Fruit fly (Drosophila melanogaster) whole organism, wandering third instar larva: ENCODE measurements around the gene Acp29AB.

ENCODE experiments used
- Abd-B ChIP-seq: fragments of >200 bp; optimal IDR thresholded peaks from 2 replicates; lab custom pipeline; 2017; ENCODE audit warnings: missing biosample characterization, missing genetic modification characterization
- CG9705 ChIP-seq: fragments of 200-800 bp; sonication (Bioruptor generic); optimal IDR thresholded peaks from 2 replicates; lab custom pipeline; 2018; ENCODE audit warnings: missing biosample characterization, mild to moderate bottlenecking, missing genetic modification characterization
- CrebA ChIP-seq: fragments of 200-800 bp; sonication (Bioruptor generic); optimal IDR thresholded peaks from 2 replicates; lab custom pipeline; 2016; ENCODE audit warnings: missing biosample characterization, mild to moderate bottlenecking, missing genetic modification characterization, borderline replicate concordance
- Dfd ChIP-seq: fragments of >200 bp; optimal IDR thresholded peaks from 2 replicates; lab custom pipeline; 2017; ENCODE audit warnings: missing biosample characterization, missing genetic modification characterization
- Dif ChIP-seq: fragments of 200-275, 200-300 bp; sonication (Bioruptor generic); optimal IDR thresholded peaks from 2 replicates; lab custom pipeline; 2018; ENCODE audit warnings: missing biosample characterization, missing genetic modification characterization; ENCODE audit not compliant: partially characterized antibody
- GATAd ChIP-seq: sonication (Bioruptor generic); optimal IDR thresholded peaks from 2 replicates; lab custom pipeline; 2016; ENCODE audit warnings: missing biosample characterization, missing genetic modification characterization
- HLH106 ChIP-seq: fragments of 200-800 bp; optimal IDR thresholded peaks from 3 replicates; lab custom pipeline; 2019; ENCODE audit warnings: missing biosample characterization, mild to moderate bottlenecking, missing genetic modification characterization, moderate library complexity
- Hnf4 ChIP-seq: fragments of 200-800 bp; sonication (Bioruptor generic); optimal IDR thresholded peaks from 2 replicates; lab custom pipeline; 2016; ENCODE audit warnings: missing biosample characterization, mild to moderate bottlenecking, missing genetic modification characterization
- Hr78 ChIP-seq: fragments of >200 bp; optimal IDR thresholded peaks from 2 replicates; lab custom pipeline; 2017; ENCODE audit warnings: missing biosample characterization, missing genetic modification characterization
- Hr83 ChIP-seq: fragments of 200-300 bp; sonication (Bioruptor generic); optimal IDR thresholded peaks from 2 replicates; lab custom pipeline; 2016; ENCODE audit warnings: missing biosample characterization, mild to moderate bottlenecking, missing genetic modification characterization, moderate library complexity; ENCODE audit not compliant: poor library complexity, severe bottlenecking
- Jra ChIP-seq: sonication (Bioruptor generic); optimal IDR thresholded peaks from 2 replicates; lab custom pipeline; 2016; ENCODE audit warnings: missing biosample characterization, missing genetic modification characterization
- Mio ChIP-seq: sonication (Bioruptor generic); optimal IDR thresholded peaks from 2 replicates; lab custom pipeline; 2016; ENCODE audit warnings: missing biosample characterization, missing genetic modification characterization
- N ChIP-seq: fragments of >200 bp; optimal IDR thresholded peaks from 2 replicates; lab custom pipeline; 2018; ENCODE audit warnings: missing biosample characterization, missing external identifiers, missing genetic modification characterization
- OdsH ChIP-seq: fragments of 200-800 bp; sonication (Bioruptor generic); optimal IDR thresholded peaks from 2 replicates; lab custom pipeline; 2016; ENCODE audit warnings: missing biosample characterization, mild to moderate bottlenecking, missing genetic modification characterization
- Rel ChIP-seq, 2 experiments: fragments of 200-800 bp; sonication (Bioruptor generic) in 1 of 2; optimal IDR thresholded peaks; 2 replicates in 1 of 2; 3 replicates in 1 of 2; lab custom pipeline; 2016 to 2019; ENCODE audit warnings: mild to moderate bottlenecking in 2 of 2, missing biosample characterization in 2 of 2, missing genetic modification characterization in 2 of 2, moderate library complexity in 1 of 2
- Sp1 ChIP-seq: fragments of 200-800 bp; sonication (Bioruptor generic); optimal IDR thresholded peaks from 3 replicates; lab custom pipeline; 2019; ENCODE audit warnings: missing biosample characterization, mild to moderate bottlenecking, missing genetic modification characterization, moderate library complexity
- Vsx2 ChIP-seq: fragments of 200-300, 225-300 bp; sonication (Bioruptor generic); optimal IDR thresholded peaks from 2 replicates; lab custom pipeline; 2018; ENCODE audit warnings: missing biosample characterization, missing genetic modification characterization; ENCODE audit not compliant: partially characterized antibody
- br ChIP-seq: fragments of 200-800 bp; sonication (Bioruptor generic); optimal IDR thresholded peaks from 2 replicates; lab custom pipeline; 2016; ENCODE audit warnings: missing biosample characterization, missing genetic modification characterization
- brk ChIP-seq: fragments of 200-800 bp; sonication (Bioruptor generic); optimal IDR thresholded peaks from 2 replicates; lab custom pipeline; 2016; ENCODE audit warnings: missing biosample characterization, mild to moderate bottlenecking, missing genetic modification characterization
- dl ChIP-seq, 2 experiments: fragments of 175-275, 200-275 bp in 1 of 2; fragments of 200-275 bp in 1 of 2; sonication (Bioruptor generic); optimal IDR thresholded peaks; lab custom pipeline; 2018; ENCODE audit warnings: mild to moderate bottlenecking in 2 of 2, missing biosample characterization in 2 of 2, missing genetic modification characterization in 2 of 2, moderate library complexity in 2 of 2; ENCODE audit not compliant: partially characterized antibody in 2 of 2, insufficient read depth in 1 of 2
- dmrt93B ChIP-seq: fragments of 200-800 bp; sonication (Bioruptor generic); optimal IDR thresholded peaks from 2 replicates; lab custom pipeline; 2018; ENCODE audit warnings: missing biosample characterization, mild to moderate bottlenecking, missing genetic modification characterization
- dsf ChIP-seq: sonication (Bioruptor generic); optimal IDR thresholded peaks from 2 replicates; lab custom pipeline; 2016; ENCODE audit warnings: missing biosample characterization, missing genetic modification characterization, borderline replicate concordance
- ey ChIP-seq: fragments of 200-800 bp; sonication (Bioruptor generic); optimal IDR thresholded peaks from 2 replicates; lab custom pipeline; 2016; ENCODE audit warnings: missing biosample characterization, missing genetic modification characterization
- foxo ChIP-seq, 2 experiments: fragments of 200-800 bp; sonication (Bioruptor generic); optimal IDR thresholded peaks; 2 replicates in 1 of 2; 3 replicates in 1 of 2; lab custom pipeline; 2016 to 2017; ENCODE audit warnings: missing biosample characterization in 2 of 2, missing genetic modification characterization in 2 of 2
- fru ChIP-seq: fragments of 200-800 bp; sonication (Bioruptor generic); optimal IDR thresholded peaks from 3 replicates; lab custom pipeline; 2016; ENCODE audit warnings: missing biosample characterization, mild to moderate bottlenecking, missing genetic modification characterization
- h ChIP-seq: fragments of 200-800 bp; sonication (Bioruptor generic); optimal IDR thresholded peaks from 3 replicates; lab custom pipeline; 2016; ENCODE audit warnings: missing biosample characterization, mild to moderate bottlenecking, missing genetic modification characterization
- jim ChIP-seq: fragments of 175-275, 200-325 bp; sonication (Bioruptor generic); optimal IDR thresholded peaks from 2 replicates; lab custom pipeline; 2016; ENCODE audit warnings: missing biosample characterization, mild to moderate bottlenecking, missing genetic modification characterization
- lola ChIP-seq: fragments of >200 bp; optimal IDR thresholded peaks from 2 replicates; lab custom pipeline; 2017; ENCODE audit warnings: missing biosample characterization, missing genetic modification characterization
- pan ChIP-seq: fragments of >200 bp; optimal IDR thresholded peaks from 2 replicates; lab custom pipeline; 2017
- psq ChIP-seq: fragments of 200-800 bp; sonication (Bioruptor generic); optimal IDR thresholded peaks from 3 replicates; lab custom pipeline; 2017; ENCODE audit warnings: missing biosample characterization, mild to moderate bottlenecking, missing genetic modification characterization, moderate library complexity
- rgr ChIP-seq: fragments of 200-800 bp; sonication (Bioruptor generic); optimal IDR thresholded peaks from 3 replicates; lab custom pipeline; 2016; ENCODE audit warnings: missing biosample characterization, mild to moderate bottlenecking, missing genetic modification characterization
- sage ChIP-seq: fragments of 200-800 bp; sonication (Bioruptor generic); optimal IDR thresholded peaks from 2 replicates; lab custom pipeline; 2016; ENCODE audit warnings: missing biosample characterization, mild to moderate bottlenecking, missing genetic modification characterization
- tai ChIP-seq: sonication (Bioruptor generic); optimal IDR thresholded peaks from 2 replicates; lab custom pipeline; 2016; ENCODE audit warnings: missing biosample characterization, missing genetic modification characterization
- usp ChIP-seq: fragments of >200 bp; optimal IDR thresholded peaks from 2 replicates; lab custom pipeline; 2017; ENCODE audit warnings: missing biosample characterization, missing genetic modification characterization
- woc ChIP-seq: sonication (Bioruptor generic); optimal IDR thresholded peaks from 2 replicates; lab custom pipeline; 2016; ENCODE audit warnings: missing biosample characterization, mild to moderate bottlenecking, missing genetic modification characterization

Acp29AB gene

dm6 chr2L:8361204-8361952 is 31.6 kb downstream of the Acp29AB start:
- TF ChIP-seq fru (GFP tag; lab: Kevin White, UChicago), result peak; percentile 75
- TF ChIP-seq br (GFP tag; lab: Kevin White, UChicago), result peak; percentile 46
- TF ChIP-seq woc (GFP tag; lab: Kevin White, UChicago), result peak; percentile 35
- TF ChIP-seq usp (GFP tag; lab: Kevin White, UChicago), result no peak
- TF ChIP-seq jim (GFP tag; lab: Kevin White, UChicago), result no peak
- TF ChIP-seq rgr (GFP tag; lab: Kevin White, UChicago), result peak; percentile 17
- TF ChIP-seq Rel (GFP tag; optimal IDR thresholded peaks at IDR 0.05; lab: Kevin White, UChicago), result no peak
- no peak for TF ChIP-seq Rel (tag; optimal IDR thresholded peaks at IDR 0.05; lab: Kevin White, UChicago)
- TF ChIP-seq Sp1, result peak; percentile 33
- TF ChIP-seq pan (lab: Kevin White, UChicago), result no peak
- no peak for TF ChIP-seq Hr78
- TF ChIP-seq ey (GFP tag; lab: Kevin White, UChicago), result peak; percentile 64
- peak; percentile 59 for TF ChIP-seq HLH106 (tag; lab: Kevin White, UChicago)
- no peak for TF ChIP-seq dsf (GFP tag; lab: Kevin White, UChicago)
- TF ChIP-seq CG9705 (GFP tag; lab: Kevin White, UChicago), result peak; percentile 7
- peak; percentile 28 for TF ChIP-seq dmrt93B (GFP tag; lab: Kevin White, UChicago)
- peak; percentile 59 for TF ChIP-seq psq (GFP tag; lab: Kevin White, UChicago)
- peak; percentile 70 for TF ChIP-seq h (GFP tag; lab: Kevin White, UChicago)
- TF ChIP-seq OdsH (GFP tag; lab: Kevin White, UChicago), result peak; percentile 36
- TF ChIP-seq foxo (GFP tag; optimal IDR thresholded peaks at IDR 0.05; lab: Kevin White, UChicago), result peak in 1 of 2 experiments; percentile 49
- TF ChIP-seq Hnf4, result peak; percentile 1
- TF ChIP-seq, all 38 proteins: peak for 14

DNA sequence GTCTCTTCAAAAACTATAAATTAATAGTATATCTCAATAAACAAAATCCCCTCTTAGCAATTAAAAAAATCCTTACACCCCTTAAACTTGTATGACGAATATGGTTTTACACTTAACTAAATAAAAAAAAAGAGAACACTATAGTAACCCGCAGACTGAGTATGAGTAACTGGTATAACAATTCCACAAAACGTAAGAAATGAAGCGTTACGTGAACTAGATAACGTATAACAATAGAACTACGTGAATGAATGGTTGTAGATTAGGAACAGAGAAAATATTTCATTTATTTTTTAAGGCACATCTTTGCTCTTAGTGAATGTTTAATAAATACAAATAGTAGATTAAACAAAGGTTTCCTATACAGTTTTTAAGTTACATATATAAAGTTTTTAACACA is 37.6 kb downstream of the Acp29AB start:
- TF ChIP-seq h (GFP tag; lab: Kevin White, UChicago) (no peak), fru (GFP tag; lab: Kevin White, UChicago) (no peak), psq (GFP tag; lab: Kevin White, UChicago) (no peak), br (GFP tag; lab: Kevin White, UChicago) (no peak)

dm6 chr2L:8351864-8352263 is 41.2 kb downstream of the Acp29AB start, which contains the start of gene Mur29B:
Gene Mur29B (plus strand): TSS chr2L:8352187.
- TF ChIP-seq Hr83 (peak; percentile 29), Hr78 (no peak), Vsx2 (GFP tag; lab: Kevin White, UChicago) (no peak), sage (GFP tag; lab: Kevin White, UChicago) (no peak), dmrt93B (GFP tag; lab: Kevin White, UChicago) (no peak), Hnf4 (no peak), h (GFP tag; lab: Kevin White, UChicago) (no peak), br (GFP tag; lab: Kevin White, UChicago) (peak; percentile 2), Abd-B (GFP tag; lab: Kevin White, UChicago) (no peak), ey (GFP tag; lab: Kevin White, UChicago) (no peak), Rel (GFP tag; optimal IDR thresholded peaks at IDR 0.05; lab: Kevin White, UChicago) (no peak), Rel (tag; optimal IDR thresholded peaks at IDR 0.05; lab: Kevin White, UChicago) (peak; percentile 92), jim (GFP tag; lab: Kevin White, UChicago) (no peak), CrebA (GFP tag; lab: Kevin White, UChicago) (peak; percentile 22)

- TF ChIP-seq fru (GFP tag; lab: Kevin White, UChicago), result peak; percentile 29
- no peak for TF ChIP-seq woc (GFP tag; lab: Kevin White, UChicago)
- TF ChIP-seq Jra (GFP tag; lab: Kevin White, UChicago), result no peak
- no peak for TF ChIP-seq ey (GFP tag; lab: Kevin White, UChicago)
- no peak for TF ChIP-seq CG9705 (GFP tag; lab: Kevin White, UChicago)
- no peak for TF ChIP-seq sage (GFP tag; lab: Kevin White, UChicago)
- TF ChIP-seq OdsH (GFP tag; lab: Kevin White, UChicago), result peak; percentile 26
- no peak for TF ChIP-seq N
- TF ChIP-seq Sp1, result no peak
- no peak for TF ChIP-seq pan (lab: Kevin White, UChicago)
- TF ChIP-seq brk (GFP tag; lab: Kevin White, UChicago), result no peak
- TF ChIP-seq GATAd (GFP tag; lab: Kevin White, UChicago), result no peak
- peak; percentile 60 for TF ChIP-seq HLH106 (tag; lab: Kevin White, UChicago)
- no peak for TF ChIP-seq Mio (GFP tag; lab: Kevin White, UChicago)
- no peak for TF ChIP-seq Vsx2 (GFP tag; lab: Kevin White, UChicago)
- TF ChIP-seq rgr (GFP tag; lab: Kevin White, UChicago), result peak; percentile 44
- TF ChIP-seq Dfd (GFP tag; lab: Kevin White, UChicago), result no peak
- peak; percentile 65 for TF ChIP-seq h (GFP tag; lab: Kevin White, UChicago)
- peak; percentile 36 for TF ChIP-seq psq (GFP tag; lab: Kevin White, UChicago)
- no peak for TF ChIP-seq Hr78
- no peak for TF ChIP-seq usp (GFP tag; lab: Kevin White, UChicago)
- TF ChIP-seq jim (GFP tag; lab: Kevin White, UChicago), result no peak
- no peak for TF ChIP-seq br (GFP tag; lab: Kevin White, UChicago)
- no peak for TF ChIP-seq Rel (GFP tag; optimal IDR thresholded peaks at IDR 0.05; lab: Kevin White, UChicago)
- TF ChIP-seq Rel (tag; optimal IDR thresholded peaks at IDR 0.05; lab: Kevin White, UChicago), result no peak
- no peak for TF ChIP-seq dl (GFP tag; optimal IDR thresholded peaks at IDR 0.05; lab: Kevin White, UChicago; ENCODE audit: insufficient read depth in 1 of 2, partially characterized antibody in 2 of 2)
- TF ChIP-seq lola (GFP tag; lab: Kevin White, UChicago), result no peak
- TF ChIP-seq Abd-B (GFP tag; lab: Kevin White, UChicago), result no peak
- no peak for TF ChIP-seq Hr83
- peak in 1 of 2 experiments; percentile 71 for TF ChIP-seq foxo (GFP tag; optimal IDR thresholded peaks at IDR 0.05; lab: Kevin White, UChicago)
- no peak for TF ChIP-seq tai (GFP tag; lab: Kevin White, UChicago)
- no peak for TF ChIP-seq Dif (GFP tag; lab: Kevin White, UChicago)
These were observed 41.7 kb downstream of the Acp29AB start for dm6 chr2L:8351333-8351732.
